Comparison of ENCODE assay signal across 4 fruit fly cellular contexts in the genomic region with DNA sequence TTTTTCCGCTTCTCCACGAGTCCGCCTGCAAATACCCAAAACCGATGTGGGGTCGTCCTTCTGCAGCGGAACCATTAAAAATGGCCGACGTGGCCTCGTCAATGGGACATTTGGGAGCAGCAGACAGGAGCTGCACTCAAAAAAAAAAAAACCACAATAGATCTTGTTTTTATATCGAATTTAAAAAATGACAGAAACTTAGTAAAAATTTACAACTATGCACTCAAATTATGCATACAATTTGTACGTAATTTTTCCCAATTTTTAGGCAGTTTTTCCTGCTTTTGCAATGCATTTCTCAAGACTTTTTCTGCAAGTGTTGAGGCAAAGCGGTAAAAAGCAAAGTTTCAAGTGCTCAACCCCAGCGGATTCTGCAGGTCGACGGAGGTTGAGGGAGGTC.
A peak's percentile ranks its signal among the peaks of the same experiment; 100 is the strongest.
TF ChIP-seq lines count a peak whose summit lies in the region.

No protein-coding gene starts in this region.

- no peak for TF ChIP-seq CTCF in whole organism, embryonic (GFP tag; optimal IDR thresholded peaks at IDR 0.05; lab: Kevin White, UChicago)

TF ChIP-seq in whole organism, embryonic, 481 proteins besides CTCF, POLR2A, EP300 and RAD21 (continues in another document):
- no peak for TF ChIP-seq stwl (tag; optimal IDR thresholded peaks at IDR 0.05; lab: Kevin White, UChicago)
- TF ChIP-seq unpg (GFP tag; optimal IDR thresholded peaks at IDR 0.05; lab: Kevin White, UChicago): no peak
- TF ChIP-seq bigmax (GFP tag; optimal IDR thresholded peaks at IDR 0.05; lab: Kevin White, UChicago): no peak
- no peak for TF ChIP-seq Vsx1 (GFP tag; optimal IDR thresholded peaks at IDR 0.05; lab: Kevin White, UChicago)
- no peak for TF ChIP-seq CG33213 (GFP tag; optimal IDR thresholded peaks at IDR 0.05; lab: Kevin White, UChicago)
- no peak for TF ChIP-seq tin (GFP tag; optimal IDR thresholded peaks at IDR 0.05; lab: Kevin White, UChicago)
- no peak for TF ChIP-seq kah (GFP tag; optimal IDR thresholded peaks at IDR 0.05; lab: Kevin White, UChicago)
- TF ChIP-seq Sox102F (GFP tag; optimal IDR thresholded peaks at IDR 0.05; lab: Kevin White, UChicago): peak; percentile 14
- no peak for TF ChIP-seq CG7372 (GFP tag; IDR thresholded peaks at IDR 0.05; lab: Robert Waterston, UW)
- no peak for TF ChIP-seq Hey (tag; optimal IDR thresholded peaks at IDR 0.05; lab: Kevin White, UChicago)
- no peak for TF ChIP-seq NC2β (GFP tag; optimal IDR thresholded peaks at IDR 0.05; lab: Kevin White, UChicago)
- no peak for TF ChIP-seq ATbp (GFP tag; optimal IDR thresholded peaks at IDR 0.05; lab: Kevin White, UChicago)
- no peak for TF ChIP-seq chinmo (GFP tag; IDR thresholded peaks at IDR 0.05; lab: Robert Waterston, UW; ENCODE audit: partially characterized antibody)
- TF ChIP-seq sens (GFP tag; lab: Kevin White, UChicago): peak; percentile 54
- no peak for TF ChIP-seq sim (GFP tag; IDR thresholded peaks at IDR 0.05; lab: Robert Waterston, UW)
- no peak for TF ChIP-seq MTF-1 (GFP tag; optimal IDR thresholded peaks at IDR 0.05; lab: Kevin White, UChicago; ENCODE audit: borderline replicate concordance)
- TF ChIP-seq CG9797 (GFP tag; optimal IDR thresholded peaks at IDR 0.05; lab: Kevin White, UChicago): no peak
- no peak for TF ChIP-seq TFAM (GFP tag; optimal IDR thresholded peaks at IDR 0.05; lab: Kevin White, UChicago)
- TF ChIP-seq row (GFP tag; IDR thresholded peaks at IDR 0.05; lab: Robert Waterston, UW): 0 out of 3 replicates have a peak, but pooled peaks have one; percentile 21
- TF ChIP-seq CG13894 (tag; optimal IDR thresholded peaks at IDR 0.05; lab: Kevin White, UChicago): no peak
- no peak for TF ChIP-seq cato (GFP tag; optimal IDR thresholded peaks at IDR 0.05; lab: Kevin White, UChicago; ENCODE audit: borderline replicate concordance)
- TF ChIP-seq amos (GFP tag; IDR thresholded peaks at IDR 0.05; lab: Robert Waterston, UW; ENCODE audit: partially characterized antibody): no peak

TF ChIP-seq in whole organism, prepupa, 60 proteins besides CTCF, POLR2A, EP300 and RAD21 (continues in another document):
- TF ChIP-seq lz (GFP tag; optimal IDR thresholded peaks at IDR 0.05; lab: Kevin White, UChicago): no peak
- TF ChIP-seq CG6792 (GFP tag; optimal IDR thresholded peaks at IDR 0.05; lab: Kevin White, UChicago): peak; percentile 19
- no peak for TF ChIP-seq CG3032 (tag; optimal IDR thresholded peaks at IDR 0.05; lab: Kevin White, UChicago)
- TF ChIP-seq Hr4 (GFP tag; optimal IDR thresholded peaks at IDR 0.05; lab: Kevin White, UChicago): no peak
- no peak for TF ChIP-seq fkh (GFP tag; optimal IDR thresholded peaks at IDR 0.05; lab: Kevin White, UChicago)
- TF ChIP-seq Hr39 (GFP tag; optimal IDR thresholded peaks at IDR 0.05; lab: Kevin White, UChicago): peak; percentile 34
- no peak for TF ChIP-seq CG9139 (GFP tag; optimal IDR thresholded peaks at IDR 0.05; lab: Kevin White, UChicago)
- TF ChIP-seq Ets96B (tag; optimal IDR thresholded peaks at IDR 0.05; lab: Kevin White, UChicago): peak; percentile 12
- TF ChIP-seq CG6808 (GFP tag; optimal IDR thresholded peaks at IDR 0.05; lab: Kevin White, UChicago): no peak
- TF ChIP-seq Eip78C (GFP tag; lab: Kevin White, UChicago): peak; percentile 72
- peak; percentile 28 for TF ChIP-seq topi (GFP tag; optimal IDR thresholded peaks at IDR 0.05; lab: Kevin White, UChicago)
- peak; percentile 19 for TF ChIP-seq CG3919 (GFP tag; optimal IDR thresholded peaks at IDR 0.05; lab: Kevin White, UChicago)
- TF ChIP-seq fd59A (GFP tag; optimal IDR thresholded peaks at IDR 0.05; lab: Kevin White, UChicago): no peak
- no peak for TF ChIP-seq spab (GFP tag; optimal IDR thresholded peaks at IDR 0.05; lab: Kevin White, UChicago)
- no peak for TF ChIP-seq salr (GFP tag; optimal IDR thresholded peaks at IDR 0.05; lab: Kevin White, UChicago)
- no peak for TF ChIP-seq Lpt (GFP tag; optimal IDR thresholded peaks at IDR 0.05; lab: Kevin White, UChicago)
- TF ChIP-seq Blimp-1 (GFP tag; optimal IDR thresholded peaks at IDR 0.05; lab: Kevin White, UChicago): no peak
- no peak for TF ChIP-seq CG11902 (GFP tag; optimal IDR thresholded peaks at IDR 0.05; lab: Kevin White, UChicago)
- TF ChIP-seq CG6163 (GFP tag; IDR thresholded peaks at IDR 0.05; lab: Robert Waterston, UW): no peak
- peak; percentile 22 for TF ChIP-seq Eip75B (GFP tag; optimal IDR thresholded peaks at IDR 0.05; lab: Kevin White, UChicago)
- no peak for TF ChIP-seq Hr38 (GFP tag; optimal IDR thresholded peaks at IDR 0.05; lab: Kevin White, UChicago)
- TF ChIP-seq CG34406 (GFP tag; optimal IDR thresholded peaks at IDR 0.05; lab: Kevin White, UChicago): no peak
- peak; percentile 38 for TF ChIP-seq Met (GFP tag; optimal IDR thresholded peaks at IDR 0.05; lab: Kevin White, UChicago)
- no peak for TF ChIP-seq CG8119 (GFP tag; IDR thresholded peaks at IDR 0.05; lab: Robert Waterston, UW)

TF ChIP-seq in whole organism, pupa, 21 proteins besides CTCF, POLR2A, EP300 and RAD21:
- TF ChIP-seq Snoo (tag; optimal IDR thresholded peaks at IDR 0.05; lab: Kevin White, UChicago): peak; percentile 22
- TF ChIP-seq CG12605 (GFP tag; IDR thresholded peaks at IDR 0.05; lab: Robert Waterston, UW): no peak
- peak; percentile 39 for TF ChIP-seq CG8159 (tag; optimal IDR thresholded peaks at IDR 0.05; lab: Kevin White, UChicago)
- TF ChIP-seq CG17806 (tag; optimal IDR thresholded peaks at IDR 0.05; lab: Kevin White, UChicago): peak; percentile 19
- peak; percentile 18 for TF ChIP-seq CG15710 (tag; optimal IDR thresholded peaks at IDR 0.05; lab: Kevin White, UChicago)
- no peak for TF ChIP-seq rn (GFP tag; IDR thresholded peaks at IDR 0.05; lab: Robert Waterston, UW)
- no peak for TF ChIP-seq gl (tag; optimal IDR thresholded peaks at IDR 0.05; lab: Kevin White, UChicago)

TF ChIP-seq in whole organism, wandering third instar larva, 38 proteins besides CTCF, POLR2A, EP300 and RAD21:
- TF ChIP-seq h (GFP tag; optimal IDR thresholded peaks at IDR 0.05; lab: Kevin White, UChicago): peak; percentile 23
- TF ChIP-seq brk (GFP tag; optimal IDR thresholded peaks at IDR 0.05; lab: Kevin White, UChicago): no peak
- TF ChIP-seq Hnf4 (GFP tag; optimal IDR thresholded peaks at IDR 0.05; lab: Kevin White, UChicago): no peak
- TF ChIP-seq pan (optimal IDR thresholded peaks at IDR 0.05; lab: Kevin White, UChicago): no peak
- no peak for TF ChIP-seq jim (GFP tag; optimal IDR thresholded peaks at IDR 0.05; lab: Kevin White, UChicago)
- TF ChIP-seq dmrt93B (GFP tag; optimal IDR thresholded peaks at IDR 0.05; lab: Kevin White, UChicago): peak; percentile 1
- TF ChIP-seq rgr (GFP tag; optimal IDR thresholded peaks at IDR 0.05; lab: Kevin White, UChicago): peak; percentile 10
- peak; percentile 51 for TF ChIP-seq fru (GFP tag; optimal IDR thresholded peaks at IDR 0.05; lab: Kevin White, UChicago)
- peak; percentile 32 for TF ChIP-seq HLH106 (tag; optimal IDR thresholded peaks at IDR 0.05; lab: Kevin White, UChicago)
- TF ChIP-seq lola (GFP tag; optimal IDR thresholded peaks at IDR 0.05; lab: Kevin White, UChicago): no peak
- no peak for TF ChIP-seq Dfd (GFP tag; optimal IDR thresholded peaks at IDR 0.05; lab: Kevin White, UChicago)
- TF ChIP-seq GATAd (GFP tag; optimal IDR thresholded peaks at IDR 0.05; lab: Kevin White, UChicago): no peak
- peak; percentile 6 for TF ChIP-seq psq (GFP tag; optimal IDR thresholded peaks at IDR 0.05; lab: Kevin White, UChicago)
- TF ChIP-seq ey (GFP tag; optimal IDR thresholded peaks at IDR 0.05; lab: Kevin White, UChicago): peak; percentile 36
- TF ChIP-seq Sp1 (GFP tag; optimal IDR thresholded peaks at IDR 0.05; lab: Kevin White, UChicago): peak; percentile 46
- TF ChIP-seq Myc (optimal IDR thresholded peaks at IDR 0.05; lab: Kevin White, UChicago): no peak
- TF ChIP-seq Dif (GFP tag; optimal IDR thresholded peaks at IDR 0.05; lab: Kevin White, UChicago; ENCODE audit: partially characterized antibody): no peak
- TF ChIP-seq br (GFP tag; optimal IDR thresholded peaks at IDR 0.05; lab: Kevin White, UChicago): peak; percentile 26
- TF ChIP-seq Hr83 (GFP tag; optimal IDR thresholded peaks at IDR 0.05; lab: Kevin White, UChicago; ENCODE audit: poor library complexity, severe bottlenecking): no peak
- TF ChIP-seq foxo (GFP tag; optimal IDR thresholded peaks at IDR 0.05; lab: Kevin White, UChicago): peak in 1 of 2 experiments; percentile 39
- TF ChIP-seq tai (GFP tag; optimal IDR thresholded peaks at IDR 0.05; lab: Kevin White, UChicago): no peak
- no peak for TF ChIP-seq Vsx2 (GFP tag; optimal IDR thresholded peaks at IDR 0.05; lab: Kevin White, UChicago; ENCODE audit: partially characterized antibody)

Comparison
In these comparisons a context has a peak if more than half of its experiments do, and no peak if none do; other contexts are left out.
1. Of the 7 proteins assayed by ChIP-seq in both whole organism, embryonic and whole organism, prepupa: peak only in whole organism, embryonic: Blimp-1; only in whole organism, prepupa: Hr39; in both: Sox102F; in neither: 4.